Worm (Caenorhabditis elegans) whole organism, young adult: ENCODE results near the gene T07D3.2.

Experiments
- B0019.2 ChIP-seq: fragments of 200-800 bp; sonication (Bioruptor generic); conservative IDR thresholded peaks from 2 replicates; pipeline ENCODE4 v1.3.6; 2022; ENCODE audit warnings: missing genetic modification reagents, missing genetic modification characterization, missing compliant biosample characterization
- B0035.1 ChIP-seq: sonication (generic microtip); optimal IDR thresholded peaks from 2 replicates; lab custom pipeline; 2016; ENCODE audit warnings: missing genetic modification characterization, mild to moderate bottlenecking, missing compliant biosample characterization, missing genotype, missing genetic modification reagents
- D2030.7 ChIP-seq: fragments of 200-800 bp; sonication (Bioruptor generic); IDR thresholded peaks from 2 replicates; pipeline ENCODE4 v1.3.6; 2022; ENCODE audit warnings: missing genetic modification reagents, missing genetic modification characterization, missing compliant biosample characterization
- F39B2.1 ChIP-seq: fragments of 200-800 bp; sonication (Bioruptor generic); IDR thresholded peaks from 2 replicates; pipeline ENCODE4 v1.3.6; 2022; ENCODE audit warnings: missing genetic modification reagents, missing genetic modification characterization, missing compliant biosample characterization
- F52B5.7 ChIP-seq: sonication (generic microtip); optimal IDR thresholded peaks from 2 replicates; lab custom pipeline; 2016; ENCODE audit warnings: mild to moderate bottlenecking, missing genetic modification characterization, missing compliant biosample characterization
- F55B11.4 ChIP-seq: sonication (generic microtip); optimal IDR thresholded peaks from 2 replicates; lab custom pipeline; 2016; ENCODE audit warnings: missing compliant biosample characterization, missing genetic modification characterization, borderline replicate concordance; ENCODE audit not compliant: insufficient read depth
- F57C9.4 ChIP-seq: sonication (generic microtip); optimal IDR thresholded peaks from 2 replicates; lab custom pipeline; 2017; ENCODE audit warnings: mild to moderate bottlenecking, missing genetic modification characterization, missing compliant biosample characterization
- K11D2.4 ChIP-seq: fragments of 200-800 bp; sonication (Bioruptor generic); IDR thresholded peaks from 2 replicates; pipeline ENCODE4 v1.3.6; 2022; ENCODE audit warnings: missing genetic modification reagents, missing genetic modification characterization, missing compliant biosample characterization
- T07F8.4 ChIP-seq: sonication (generic microtip); optimal IDR thresholded peaks from 2 replicates; lab custom pipeline; 2016; ENCODE audit warnings: mild to moderate bottlenecking, missing genetic modification characterization, moderate library complexity, missing compliant biosample characterization
- Y53F4B.3 ChIP-seq: fragments of 200-800 bp; sonication (Bioruptor generic); IDR thresholded peaks from 2 replicates; pipeline ENCODE4 v1.3.6; 2022; ENCODE audit warnings: missing genetic modification reagents, missing genetic modification characterization, missing compliant biosample characterization
- Y56A3A.18 ChIP-seq: fragments of 200-800 bp; sonication (Bioruptor generic); IDR thresholded peaks from 2 replicates; pipeline ENCODE4 v1.3.6; 2022; ENCODE audit warnings: missing genetic modification reagents, missing genetic modification characterization, missing compliant biosample characterization
- ZK185.1 ChIP-seq: sonication (generic microtip); optimal IDR thresholded peaks from 2 replicates; lab custom pipeline; 2016; ENCODE audit warnings: mild to moderate bottlenecking, missing genetic modification characterization, missing compliant biosample characterization; ENCODE audit not compliant: poor library complexity, severe bottlenecking
- aptf-3 ChIP-seq: fragments of 200-800 bp; sonication (Bioruptor generic); IDR thresholded peaks from 2 replicates; pipeline ENCODE4 v1.3.6; 2022; ENCODE audit warnings: missing genetic modification characterization, missing compliant biosample characterization
- athp-1 ChIP-seq: sonication (generic microtip); optimal IDR thresholded peaks from 2 replicates; lab custom pipeline; 2017; ENCODE audit warnings: mild to moderate bottlenecking, missing genetic modification characterization, missing compliant biosample characterization
- attf-5 ChIP-seq: fragments of 200-800 bp; sonication (Bioruptor generic); optimal IDR thresholded peaks from 2 replicates; lab custom pipeline; 2018; ENCODE audit warnings: mild to moderate bottlenecking, missing genetic modification characterization, missing compliant biosample characterization
- bed-1 ChIP-seq: fragments of 200-800 bp; sonication (Bioruptor generic); IDR thresholded peaks from 2 replicates; pipeline ENCODE4 v1.3.6; 2022; ENCODE audit warnings: missing genetic modification reagents, missing genetic modification characterization, missing compliant biosample characterization
- bed-2 ChIP-seq: fragments of 200-800 bp; sonication (Bioruptor generic); IDR thresholded peaks from 2 replicates; pipeline ENCODE4 v1.3.6; 2022; ENCODE audit warnings: missing genetic modification reagents, missing genetic modification characterization, missing compliant biosample characterization
- ccch-3 ChIP-seq: fragments of 200-800 bp; sonication (Bioruptor generic); optimal IDR thresholded peaks from 2 replicates; lab custom pipeline; 2018; ENCODE audit warnings: mild to moderate bottlenecking, missing genetic modification characterization, missing compliant biosample characterization
- ceh-91 ChIP-seq: fragments of 200-800 bp; sonication (Bioruptor generic); IDR thresholded peaks from 2 replicates; pipeline ENCODE4 v1.3.6; 2022; ENCODE audit warnings: missing genetic modification reagents, missing genetic modification characterization, missing compliant biosample characterization
- dpff-1 ChIP-seq: sonication (generic microtip); optimal IDR thresholded peaks from 2 replicates; lab custom pipeline; 2017; ENCODE audit warnings: mild to moderate bottlenecking, missing genetic modification characterization, missing compliant biosample characterization
- egl-44 ChIP-seq: fragments of 200-800 bp; sonication (Bioruptor generic); IDR thresholded peaks from 2 replicates; pipeline ENCODE4 v1.3.6; 2022; ENCODE audit warnings: missing genetic modification reagents, missing genetic modification characterization, missing compliant biosample characterization
- ekl-4 ChIP-seq: fragments of 200-800 bp; sonication (Bioruptor generic); IDR thresholded peaks from 2 replicates; pipeline ENCODE4 v1.3.6; 2022; ENCODE audit warnings: missing genetic modification reagents, missing genetic modification characterization, missing compliant biosample characterization
- ets-4 ChIP-seq: fragments of 200-800 bp; sonication (Bioruptor generic); optimal IDR thresholded peaks from 2 replicates; lab custom pipeline; 2018; ENCODE audit warnings: mild to moderate bottlenecking, missing genetic modification characterization, missing compliant biosample characterization
- fkh-3 ChIP-seq: sonication (generic microtip); optimal IDR thresholded peaks from 2 replicates; lab custom pipeline; 2016; ENCODE audit warnings: mild to moderate bottlenecking, missing genetic modification characterization, missing compliant biosample characterization
- gei-17 ChIP-seq: fragments of 200-800 bp; sonication (Bioruptor generic); optimal IDR thresholded peaks from 2 replicates; lab custom pipeline; 2018; ENCODE audit warnings: mild to moderate bottlenecking, missing genetic modification characterization, missing compliant biosample characterization
- lin-54 ChIP-seq: fragments of 200-800 bp; sonication (Bioruptor generic); optimal IDR thresholded peaks from 2 replicates; lab custom pipeline; 2018; ENCODE audit warnings: mild to moderate bottlenecking, missing genetic modification characterization, missing compliant biosample characterization
- lir-1 ChIP-seq: fragments of 200-800 bp; sonication (Bioruptor generic); conservative IDR thresholded peaks from 2 replicates; pipeline ENCODE4 v1.3.6; 2022; ENCODE audit warnings: missing genetic modification reagents, missing genetic modification characterization, missing compliant biosample characterization
- madf-10 ChIP-seq: sonication (generic microtip); optimal IDR thresholded peaks from 2 replicates; lab custom pipeline; 2016; ENCODE audit warnings: mild to moderate bottlenecking, missing genetic modification characterization, missing compliant biosample characterization
- madf-3 ChIP-seq: fragments of 200-800 bp; sonication (Bioruptor generic); IDR thresholded peaks from 2 replicates; pipeline ENCODE4 v1.3.6; 2022; ENCODE audit warnings: missing genetic modification reagents, missing genetic modification characterization, missing compliant biosample characterization
- madf-8 ChIP-seq: fragments of 200-800 bp; sonication (Bioruptor generic); conservative IDR thresholded peaks from 2 replicates; pipeline ENCODE4 v1.3.6; 2022; ENCODE audit warnings: missing genetic modification reagents, missing genetic modification characterization, missing compliant biosample characterization
- nhr-120 ChIP-seq: fragments of 200-800 bp; sonication (Bioruptor generic); IDR thresholded peaks from 2 replicates; pipeline ENCODE4 v1.3.6; 2022; ENCODE audit warnings: missing genetic modification characterization, missing compliant biosample characterization
- nhr-179 ChIP-seq: sonication (generic microtip); optimal IDR thresholded peaks from 2 replicates; lab custom pipeline; 2016; ENCODE audit warnings: mild to moderate bottlenecking, missing genetic modification characterization, missing compliant biosample characterization
- nhr-27 ChIP-seq: fragments of 200-800 bp; sonication (Bioruptor generic); optimal IDR thresholded peaks from 2 replicates; lab custom pipeline; 2018; ENCODE audit warnings: mild to moderate bottlenecking, missing genetic modification characterization, moderate library complexity, missing compliant biosample characterization
- nhr-90 ChIP-seq: sonication (generic microtip); optimal IDR thresholded peaks from 2 replicates; lab custom pipeline; 2016; ENCODE audit warnings: missing genotype, mild to moderate bottlenecking, missing genetic modification characterization, missing compliant biosample characterization
- sea-2 ChIP-seq: fragments of 200-800 bp; sonication (Bioruptor generic); IDR thresholded peaks from 2 replicates; pipeline ENCODE4 v1.3.6; 2022; ENCODE audit warnings: missing genetic modification characterization, missing compliant biosample characterization
- snpc-1.3 ChIP-seq: sonication (generic microtip); optimal IDR thresholded peaks from 2 replicates; lab custom pipeline; 2017; ENCODE audit warnings: missing genetic modification characterization, mild to moderate bottlenecking, missing compliant biosample characterization, antibody characterized with exemption, moderate library complexity, missing genotype, missing genetic modification reagents; ENCODE audit not compliant: insufficient read depth
- xnd-1 ChIP-seq: sonication (generic microtip); optimal IDR thresholded peaks from 2 replicates; lab custom pipeline; 2016; ENCODE audit warnings: missing genotype, missing genetic modification reagents, missing genetic modification characterization, missing compliant biosample characterization
- ztf-18 ChIP-seq: sonication (generic microtip); optimal IDR thresholded peaks from 2 replicates; lab custom pipeline; 2016; ENCODE audit warnings: missing genotype, mild to moderate bottlenecking, missing genetic modification characterization, missing compliant biosample characterization
- ztf-22 ChIP-seq: fragments of 200-800 bp; sonication (Bioruptor generic); optimal IDR thresholded peaks from 2 replicates; lab custom pipeline; 2018; ENCODE audit warnings: mild to moderate bottlenecking, missing genetic modification characterization, moderate library complexity, missing compliant biosample characterization
- ztf-26 ChIP-seq: sonication (generic microtip); optimal IDR thresholded peaks from 2 replicates; lab custom pipeline; 2017; ENCODE audit warnings: missing genetic modification characterization, missing compliant biosample characterization

T07D3.2 gene

ce11 chrII:901632-902031 lies at the start of gene T07D3.2:
Gene T07D3.2, plus strand, starts transcription at chrII:901932.
- TF ChIP-seq ztf-26 (no peak), F39B2.1 (GFP tag; lab: Robert Waterston, UW) (no peak), F52B5.7 (no peak), bed-2 (GFP tag; lab: Robert Waterston, UW) (no peak), F55B11.4 (tag; lab: Kevin White, UChicago) (no peak), dpff-1 (tag; lab: Kevin White, UChicago) (no peak), xnd-1 (tag; lab: Kevin White, UChicago) (no peak), madf-8 (GFP tag; lab: Robert Waterston, UW) (no peak), ekl-4 (GFP tag; lab: Robert Waterston, UW) (no peak), Y53F4B.3 (GFP tag; lab: Robert Waterston, UW) (no peak), egl-44 (no peak)

- TF ChIP-seq B0019.2 (GFP tag; lab: Robert Waterston, UW), result no peak
- no peak for TF ChIP-seq nhr-179 (tag; lab: Kevin White, UChicago)
These were observed 40.2 kb upstream of the T07D3.2 start, which contains the start of gene Y46B2A.4 for ce11 chrII:861564-861963. Gene Y46B2A.4, plus strand, starts transcription at chrII:861864.

- TF ChIP-seq ceh-91 (no peak), ztf-22 (GFP tag; lab: Kevin White, UChicago) (no peak), B0035.1 (tag; lab: Kevin White, UChicago) (no peak), snpc-1.3 (tag; lab: Kevin White, UChicago) (no peak), fkh-3 (tag; lab: Kevin White, UChicago) (no peak), nhr-90 (tag; lab: Kevin White, UChicago) (no peak)
These were observed 34.9 kb upstream of the T07D3.2 start, which contains the start of gene Y46B2A.3 for ce11 chrII:866801-867200. Gene Y46B2A.3, minus strand, starts transcription at chrII:866901.

- no peak for TF ChIP-seq ztf-22 (GFP tag; lab: Kevin White, UChicago)
- no peak for TF ChIP-seq madf-3 (GFP tag; lab: Robert Waterston, UW)
- TF ChIP-seq F55B11.4 (tag; lab: Kevin White, UChicago), result no peak
- TF ChIP-seq Y56A3A.18 (GFP tag; lab: Robert Waterston, UW), result no peak
- no peak for TF ChIP-seq nhr-120 (GFP tag; lab: Robert Waterston, UW)
- no peak for TF ChIP-seq ets-4 (GFP tag; lab: Kevin White, UChicago)
- TF ChIP-seq K11D2.4, result no peak
- no peak for TF ChIP-seq F57C9.4 (tag; lab: Kevin White, UChicago)
- no peak for TF ChIP-seq bed-1 (GFP tag; lab: Robert Waterston, UW)
- no peak for TF ChIP-seq bed-2 (GFP tag; lab: Robert Waterston, UW)
- TF ChIP-seq T07F8.4 (tag; lab: Kevin White, UChicago), result no peak
- TF ChIP-seq lin-54 (GFP tag; lab: Kevin White, UChicago), result no peak
- no peak for TF ChIP-seq madf-10 (tag; lab: Kevin White, UChicago)
- no peak for TF ChIP-seq ztf-18
- TF ChIP-seq nhr-179 (tag; lab: Kevin White, UChicago), result no peak
- no peak for TF ChIP-seq aptf-3 (GFP tag; lab: Robert Waterston, UW)
- TF ChIP-seq, all 124 proteins: peak for 0
These were observed 33.4 kb upstream of the T07D3.2 start, which contains the start of gene fbxc-51 for ce11 chrII:868240-868864. Gene fbxc-51, plus strand, starts transcription at chrII:868814.

- TF ChIP-seq nhr-179 (tag; lab: Kevin White, UChicago), result no peak
- TF ChIP-seq gei-17, result no peak
- no peak for TF ChIP-seq athp-1 (tag; lab: Kevin White, UChicago)
- TF ChIP-seq nhr-27, result no peak
- TF ChIP-seq attf-5 (GFP tag; lab: Kevin White, UChicago), result no peak
- no peak for TF ChIP-seq ccch-3 (GFP tag; lab: Kevin White, UChicago)
- TF ChIP-seq lir-1, result no peak
- TF ChIP-seq sea-2, result no peak
- TF ChIP-seq xnd-1 (tag; lab: Kevin White, UChicago), result no peak
- TF ChIP-seq ZK185.1 (tag; lab: Kevin White, UChicago), result no peak
- no peak for TF ChIP-seq D2030.7 (GFP tag; lab: Robert Waterston, UW)
- TF ChIP-seq, all 124 proteins: peak for 0
These were observed 32.4 kb upstream of the T07D3.2 start for ce11 chrII:869316-869715.
